Worm (Caenorhabditis elegans): ENCODE data around the gene Y66D12A.11.

DNA sequence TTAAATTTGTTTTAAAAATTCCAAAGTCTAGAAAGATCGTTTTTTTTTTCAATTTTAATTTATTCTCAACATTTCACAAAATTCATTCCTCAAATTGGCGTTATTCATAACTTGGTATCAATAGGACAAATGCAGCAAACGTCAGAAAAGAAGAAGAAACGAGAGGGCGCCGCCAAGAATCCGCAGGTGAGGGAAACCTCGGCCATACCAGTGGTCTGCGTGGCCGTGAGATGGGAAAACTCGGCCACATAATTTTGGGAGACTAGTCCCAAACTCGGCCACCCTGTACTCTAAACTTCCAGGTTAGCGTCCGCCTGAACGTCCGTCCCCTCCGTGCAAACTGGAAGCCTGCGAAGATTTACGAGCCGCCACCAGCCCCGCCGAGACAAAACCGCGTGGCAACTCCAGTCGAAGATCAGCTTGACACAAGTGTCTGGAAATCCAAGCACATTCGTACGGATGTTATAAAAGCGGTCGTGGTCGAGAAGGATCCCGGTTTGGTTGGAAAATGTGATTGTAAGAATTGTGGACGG, at the start of gene Y66D12A.11:
- TF ChIP-seq nhr-237 (tag; optimal IDR thresholded peaks at IDR 0.05) (no peak), nhr-90 (tag; optimal IDR thresholded peaks at IDR 0.05; ENCODE audit: poor library complexity) (no peak), skn-1 (tag; optimal IDR thresholded peaks at IDR 0.05) (no peak), elt-3 (tag; optimal IDR thresholded peaks at IDR 0.05) (no peak), nhr-12 (tag; optimal IDR thresholded peaks at IDR 0.05) (no peak), elt-2 (tag; optimal IDR thresholded peaks at IDR 0.05) (no peak), nhr-11 (tag; optimal IDR thresholded peaks at IDR 0.05) (no peak), snpc-4 (tag; optimal IDR thresholded peaks at IDR 0.05) (no peak)

All from whole organism, L1 larva.